Fruit fly (Drosophila melanogaster): ENCODE results near the gene CARPB.

DNA sequence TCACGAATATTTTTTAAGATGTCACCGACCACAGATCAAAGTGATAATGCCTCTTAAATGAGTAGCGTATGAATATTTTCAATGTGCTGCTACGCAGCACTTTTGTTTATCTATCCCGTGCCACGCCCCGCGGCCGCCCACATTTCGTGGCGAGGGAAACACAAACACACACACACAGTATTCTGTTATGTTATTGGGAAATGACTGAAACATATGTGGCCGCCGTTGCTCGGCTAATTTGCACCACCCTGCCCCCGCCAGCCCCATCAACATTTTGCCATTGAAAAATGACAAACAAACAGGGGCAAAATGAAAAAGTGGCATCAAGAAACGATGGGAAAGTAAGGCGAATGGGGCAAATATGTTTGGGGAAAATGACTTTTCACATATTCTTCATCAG is 94.2 kb downstream of the CARPB start:
- no peak for TF ChIP-seq Sin3A (optimal IDR thresholded peaks at IDR 0.05)
- no peak for TF ChIP-seq Myc (optimal IDR thresholded peaks at IDR 0.05)
- no peak for TF ChIP-seq h (optimal IDR thresholded peaks at IDR 0.05)
- TF ChIP-seq psq (optimal IDR thresholded peaks at IDR 0.05), result no peak
- TF ChIP-seq insv (optimal IDR thresholded peaks at IDR 0.05), result no peak
- no peak for TF ChIP-seq ttk (optimal IDR thresholded peaks at IDR 0.05)
